Fruit fly (Drosophila melanogaster): Measurements from ENCODE around the gene Cyp316a1.

- TF ChIP-seq CG8478 (optimal IDR thresholded peaks at IDR 0.05) (no peak), CTCF (optimal IDR thresholded peaks at IDR 0.05) (no peak)
Observed at dm6 chr3L:7471259-7471658, 20.4 kb upstream of the Cyp316a1 start, which contains the start of gene CG8541.
